Fruit fly (Drosophila melanogaster): ENCODE results near the gene rtp.
A peak's percentile ranks its signal among the peaks of the same experiment; 100 is the strongest.

The rtp gene

dm6 chr3R:5279609-5280164, 42.6 kb upstream of the rtp start (continued):
- TF ChIP-seq repo (GFP tag; optimal IDR thresholded peaks at IDR 0.05) (no peak), prd (optimal IDR thresholded peaks at IDR 0.05) (no peak), prd (GFP tag; IDR thresholded peaks at IDR 0.05) (no peak), CG17568 (GFP tag; optimal IDR thresholded peaks at IDR 0.05) (no peak), CG15601 (tag; optimal IDR thresholded peaks at IDR 0.05) (no peak), Fer3 (tag; optimal IDR thresholded peaks at IDR 0.05) (no peak), CG10959 (GFP tag; IDR thresholded peaks at IDR 0.05) (no peak), Trl (optimal IDR thresholded peaks at IDR 0.05) (peak in 1 of 2 experiments; percentile 8), Trl (GFP tag; optimal IDR thresholded peaks at IDR 0.05) (no peak), CG14441 (GFP tag; IDR thresholded peaks at IDR 0.05) (no peak), CG13894 (tag; optimal IDR thresholded peaks at IDR 0.05) (peak; percentile 32), chinmo (GFP tag; IDR thresholded peaks at IDR 0.05; ENCODE audit: partially characterized antibody) (peak; percentile 72; the same call in 1 of the 4 replicates), cwo (GFP tag; optimal IDR thresholded peaks at IDR 0.05) (peak; percentile 89), Med (GFP tag) (peak; percentile 62)

- no peak for TF ChIP-seq wor (GFP tag; IDR thresholded peaks at IDR 0.05)
- peak; percentile 81 for TF ChIP-seq lab (GFP tag; optimal IDR thresholded peaks at IDR 0.05)
- no peak for TF ChIP-seq ewg (GFP tag; optimal IDR thresholded peaks at IDR 0.05)
- TF ChIP-seq dan (GFP tag; IDR thresholded peaks at IDR 0.05): no peak
- TF ChIP-seq Hr78 (GFP tag; optimal IDR thresholded peaks at IDR 0.05): no peak
- no peak for TF ChIP-seq pzg (GFP tag; optimal IDR thresholded peaks at IDR 0.05)
- peak; percentile 11 for TF ChIP-seq CG18599 (GFP tag; optimal IDR thresholded peaks at IDR 0.05)
- no peak for TF ChIP-seq CG32767 (GFP tag; IDR thresholded peaks at IDR 0.05)
- TF ChIP-seq ftz-f1 (GFP tag; optimal IDR thresholded peaks at IDR 0.05): peak; percentile 44
- TF ChIP-seq Atf-2 (GFP tag; optimal IDR thresholded peaks at IDR 0.05): no peak
- TF ChIP-seq CG12659 (GFP tag; optimal IDR thresholded peaks at IDR 0.05): no peak
- no peak for TF ChIP-seq tap (tag; optimal IDR thresholded peaks at IDR 0.05)
- TF ChIP-seq CG13624 (GFP tag; optimal IDR thresholded peaks at IDR 0.05): peak; percentile 28
- no peak for TF ChIP-seq CG14667 (GFP tag; IDR thresholded peaks at IDR 0.05)
- TF ChIP-seq cad (GFP tag; optimal IDR thresholded peaks at IDR 0.05): no peak
- TF ChIP-seq lilli (GFP tag; optimal IDR thresholded peaks at IDR 0.05): no peak
- no peak for TF ChIP-seq bowl (GFP tag; IDR thresholded peaks at IDR 0.05)
- no peak for TF ChIP-seq Mrtf (GFP tag; IDR thresholded peaks at IDR 0.05)
- TF ChIP-seq exex (tag; optimal IDR thresholded peaks at IDR 0.05): peak; percentile 92
- TF ChIP-seq CG10979 (tag; optimal IDR thresholded peaks at IDR 0.05): no peak
- no peak for TF ChIP-seq crp (GFP tag; optimal IDR thresholded peaks at IDR 0.05)
- no peak for TF ChIP-seq fd64A (GFP tag; optimal IDR thresholded peaks at IDR 0.05)
- no peak for TF ChIP-seq pros (GFP tag; optimal IDR thresholded peaks at IDR 0.05)
- TF ChIP-seq CG17328 (GFP tag; IDR thresholded peaks at IDR 0.05): no peak
- no peak for TF ChIP-seq CG18262 (tag; optimal IDR thresholded peaks at IDR 0.05)
- TF ChIP-seq CG8359 (GFP tag; optimal IDR thresholded peaks at IDR 0.05; ENCODE audit: borderline replicate concordance): no peak
- no peak for TF ChIP-seq CG15269 (tag; optimal IDR thresholded peaks at IDR 0.05)
- no peak for TF ChIP-seq CG11695 (GFP tag; IDR thresholded peaks at IDR 0.05)
- TF ChIP-seq CG42726 (GFP tag; IDR thresholded peaks at IDR 0.05; ENCODE audit: partially characterized antibody): no peak
- TF ChIP-seq usp (GFP tag; optimal IDR thresholded peaks at IDR 0.05): no peak
- no peak for TF ChIP-seq CG10321 (GFP tag; IDR thresholded peaks at IDR 0.05)
- TF ChIP-seq CG9876 (GFP tag; optimal IDR thresholded peaks at IDR 0.05): no peak
- TF ChIP-seq corto (GFP tag; optimal IDR thresholded peaks at IDR 0.05): no peak
- TF ChIP-seq CG7928 (GFP tag; optimal IDR thresholded peaks at IDR 0.05): no peak
- no peak for TF ChIP-seq CG9215 (GFP tag; IDR thresholded peaks at IDR 0.05)
- TF ChIP-seq Hr39 (optimal IDR thresholded peaks at IDR 0.05): no peak
- TF ChIP-seq CG13424 (tag; optimal IDR thresholded peaks at IDR 0.05): no peak
These were observed 41.5 kb upstream of the rtp start for dm6 chr3R:5278627-5279026.
